Worm (Caenorhabditis elegans) whole organism, L3 larva: ENCODE data around the gene cdr-2.

Experiments used
- aly-2 ChIP-seq: fragments of 150-350 bp; optimal IDR thresholded peaks from 2 replicates; lab custom pipeline; 2014; ENCODE audit warnings: missing biosample characterization, missing genetic modification characterization
- ceh-82 ChIP-seq: fragments of 150-350 bp; optimal IDR thresholded peaks from 2 replicates; lab custom pipeline; 2014; ENCODE audit warnings: missing biosample characterization, missing genetic modification characterization
- egl-27 ChIP-seq: sonication (generic microtip); optimal IDR thresholded peaks from 4 replicates; lab custom pipeline; 2017; ENCODE audit warnings: missing biosample characterization, missing genetic modification reagents, missing genetic modification characterization
- elt-1 ChIP-seq: fragments of 150-350 bp; optimal IDR thresholded peaks from 2 replicates; lab custom pipeline; 2014; ENCODE audit warnings: missing biosample characterization, missing genetic modification characterization
- elt-2 ChIP-seq: sonication (generic microtip); optimal IDR thresholded peaks from 2 replicates; lab custom pipeline; 2016; ENCODE audit warnings: missing genetic modification reagents, mild to moderate bottlenecking, missing genetic modification characterization, missing compliant biosample characterization
- fos-1 ChIP-seq: fragments of 150-350 bp; optimal IDR thresholded peaks from 2 replicates; lab custom pipeline; 2014; ENCODE audit warnings: missing biosample characterization, missing genetic modification characterization
- jun-1 ChIP-seq: fragments of 150-350 bp; optimal IDR thresholded peaks from 2 replicates; lab custom pipeline; 2014; ENCODE audit warnings: missing biosample characterization, missing genetic modification reagents, missing genetic modification characterization
- mdl-1 ChIP-seq: fragments of 150-350 bp; optimal IDR thresholded peaks from 2 replicates; lab custom pipeline; 2014; ENCODE audit warnings: missing biosample characterization, missing genetic modification characterization
- nhr-237 ChIP-seq: fragments of 150-350 bp; optimal IDR thresholded peaks from 2 replicates; lab custom pipeline; 2014; ENCODE audit warnings: missing biosample characterization, missing genetic modification characterization
- nhr-28 ChIP-seq: fragments of 150-350 bp; optimal IDR thresholded peaks from 2 replicates; lab custom pipeline; 2014; ENCODE audit warnings: missing biosample characterization, missing genetic modification characterization
- nhr-76 ChIP-seq: fragments of 150-350 bp; sonication (generic microtip); optimal IDR thresholded peaks from 5 replicates; lab custom pipeline; 2014; ENCODE audit warnings: missing biosample characterization, missing genetic modification characterization
- snpc-4 ChIP-seq: fragments of 150-350 bp; optimal IDR thresholded peaks from 2 replicates; lab custom pipeline; 2014; ENCODE audit warnings: missing biosample characterization, missing genetic modification characterization
- zag-1 ChIP-seq: fragments of 150-350 bp; optimal IDR thresholded peaks from 2 replicates; lab custom pipeline; 2014; ENCODE audit warnings: missing biosample characterization, missing genetic modification characterization
- ztf-4 ChIP-seq: fragments of 150-350 bp; optimal IDR thresholded peaks from 2 replicates; lab custom pipeline; 2014; ENCODE audit warnings: missing biosample characterization, missing genetic modification characterization

DNA sequence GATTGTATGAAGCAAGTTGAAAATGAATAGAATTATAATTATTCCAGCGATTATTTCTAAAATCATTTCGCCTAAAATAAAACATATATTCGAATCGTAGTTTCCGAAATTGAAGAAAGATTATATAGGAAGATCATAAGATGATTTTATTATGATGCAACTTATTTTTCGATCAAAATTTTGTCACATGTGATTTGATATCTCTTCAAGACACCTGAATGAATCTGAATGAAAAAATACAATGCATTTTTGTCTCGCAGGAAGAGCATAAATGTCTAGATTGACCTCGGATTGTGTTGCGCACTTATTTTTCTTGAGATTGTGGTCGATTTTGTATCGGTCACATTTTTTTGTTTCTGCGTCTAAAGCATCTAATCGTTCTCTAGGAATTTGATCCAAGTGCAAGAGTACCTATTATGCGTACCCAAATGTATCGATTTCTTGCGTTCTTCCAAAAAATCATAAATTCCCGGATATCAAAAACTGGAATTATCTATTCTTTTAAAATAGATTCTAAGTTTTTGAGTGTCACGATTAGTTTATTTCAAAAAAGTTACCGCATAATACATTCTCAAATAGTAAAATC, 5.0 kb downstream of the cdr-2 start, which contains the start of gene hrg-2:
- TF ChIP-seq snpc-4 (tag; lab: Kevin White, UChicago) (no peak), elt-1 (no peak), zag-1 (tag; lab: Kevin White, UChicago) (no peak), ceh-82 (tag; lab: Kevin White, UChicago) (no peak), elt-2 (tag; lab: Kevin White, UChicago) (no peak), fos-1 (tag; lab: Kevin White, UChicago) (no peak), nhr-237 (no peak), aly-2 (tag; lab: Kevin White, UChicago) (no peak), jun-1 (no peak), nhr-76 (no peak), egl-27 (tag; lab: Kevin White, UChicago) (no peak), ztf-4 (tag; lab: Kevin White, UChicago) (no peak), mdl-1 (tag; lab: Kevin White, UChicago) (no peak), nhr-28 (tag; lab: Kevin White, UChicago) (no peak)
